Fruit fly (Drosophila melanogaster): Measurements from ENCODE around the gene CG15044.

The CG15044 gene

dm6 chrX:18504948-18505597 is 13.3 kb upstream of the CG15044 start, which contains the start of gene Wnt5:
TSS of gene Wnt5 (minus strand) at chrX:18505405.
- TF ChIP-seq tj (GFP tag; optimal IDR thresholded peaks at IDR 0.05) (no peak), cnc (optimal IDR thresholded peaks at IDR 0.05) (no peak), CG12768 (GFP tag; optimal IDR thresholded peaks at IDR 0.05) (no peak), pad (GFP tag; optimal IDR thresholded peaks at IDR 0.05) (peak; percentile 62)

- TF ChIP-seq CG11617 (GFP tag; optimal IDR thresholded peaks at IDR 0.05): no peak
- TF ChIP-seq CG7101 (tag; optimal IDR thresholded peaks at IDR 0.05): no peak
- TF ChIP-seq bab1 (GFP tag; optimal IDR thresholded peaks at IDR 0.05): peak; percentile 6
- TF ChIP-seq Clk (GFP tag; optimal IDR thresholded peaks at IDR 0.05): no peak
- no peak for TF ChIP-seq CG1620 (GFP tag; optimal IDR thresholded peaks at IDR 0.05)
- TF ChIP-seq tj (GFP tag; optimal IDR thresholded peaks at IDR 0.05): peak; percentile 83
- TF ChIP-seq pad (GFP tag; optimal IDR thresholded peaks at IDR 0.05): no peak
- TF ChIP-seq Mnt (GFP tag; optimal IDR thresholded peaks at IDR 0.05): peak; percentile 25
- no peak for TF ChIP-seq toe (GFP tag; optimal IDR thresholded peaks at IDR 0.05)
- no peak for TF ChIP-seq CG12768 (GFP tag; optimal IDR thresholded peaks at IDR 0.05)
- no peak for TF ChIP-seq cnc (optimal IDR thresholded peaks at IDR 0.05)
- TF ChIP-seq CG5204 (GFP tag; optimal IDR thresholded peaks at IDR 0.05): no peak
Measured at dm6 chrX:18499679-18500187, 7.9 kb upstream of the CG15044 start, which contains the start of the genes Pgant7 and Xrcc2. TSS of gene Pgant7 (minus strand) at chrX:18499986. TSS of gene Xrcc2 (plus strand) at chrX:18500127.

DNA sequence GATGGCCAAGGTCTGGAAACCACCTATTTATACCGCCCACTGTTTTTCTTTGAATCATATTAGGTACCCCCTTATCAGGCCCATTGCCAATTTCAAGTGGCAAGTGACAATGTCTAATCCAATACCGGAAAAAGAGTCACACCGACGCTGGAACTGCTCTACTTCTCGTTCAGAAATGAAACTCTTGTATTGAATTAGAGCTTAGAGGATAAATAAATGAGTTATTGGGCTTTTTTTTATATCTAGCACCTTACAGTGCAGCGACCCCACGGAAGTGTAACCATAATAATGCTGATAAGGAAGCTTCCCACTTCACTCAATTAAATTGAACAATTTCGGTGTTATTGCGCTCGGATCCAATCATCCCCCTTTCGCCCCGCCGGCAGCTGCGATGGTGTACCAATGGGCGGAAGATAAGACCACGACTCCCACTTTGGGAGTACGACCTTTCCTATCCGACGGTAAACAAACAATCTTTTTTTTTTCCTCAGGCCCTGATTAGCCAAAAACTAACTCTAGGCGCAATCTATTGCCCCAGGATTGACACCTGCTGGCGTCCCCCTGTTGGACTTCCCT is 2.4 kb upstream of the CG15044 start, which contains the start of gene CG15043:
Gene CG15043, minus strand, starts transcription at position 4 of the 576 bp plus-strand sequence.
- TF ChIP-seq CG12768 (GFP tag; optimal IDR thresholded peaks at IDR 0.05) (no peak), CG33017 (tag; optimal IDR thresholded peaks at IDR 0.05) (no peak), cic (GFP tag; optimal IDR thresholded peaks at IDR 0.05) (no peak), Crg-1 (GFP tag; optimal IDR thresholded peaks at IDR 0.05) (no peak), CG11617 (GFP tag; optimal IDR thresholded peaks at IDR 0.05) (no peak), ovo (GFP tag; optimal IDR thresholded peaks at IDR 0.05) (no peak), CG1620 (GFP tag; optimal IDR thresholded peaks at IDR 0.05) (no peak), toe (GFP tag; optimal IDR thresholded peaks at IDR 0.05) (no peak), Mnt (GFP tag; optimal IDR thresholded peaks at IDR 0.05) (no peak), CG7045 (GFP tag; optimal IDR thresholded peaks at IDR 0.05) (no peak), CG14711 (tag; optimal IDR thresholded peaks at IDR 0.05) (peak; percentile 48), tj (GFP tag; optimal IDR thresholded peaks at IDR 0.05) (no peak), CG7101 (tag; optimal IDR thresholded peaks at IDR 0.05) (peak; percentile 58), pad (GFP tag; optimal IDR thresholded peaks at IDR 0.05) (peak; percentile 28), Clk (GFP tag; optimal IDR thresholded peaks at IDR 0.05) (no peak), bab1 (GFP tag; optimal IDR thresholded peaks at IDR 0.05) (no peak), Hr96 (GFP tag; optimal IDR thresholded peaks at IDR 0.05) (no peak), CG5204 (GFP tag; optimal IDR thresholded peaks at IDR 0.05) (no peak), cnc (optimal IDR thresholded peaks at IDR 0.05) (no peak), kay (GFP tag; ENCODE audit: borderline replicate concordance) (no peak)

dm6 chrX:18489509-18489908 is 2.3 kb downstream of the CG15044 start, which contains the start of gene CG15046:
TSS of gene CG15046 (minus strand) at chrX:18489620.
- TF ChIP-seq CG33017 (tag; optimal IDR thresholded peaks at IDR 0.05) (no peak), kay (GFP tag; ENCODE audit: borderline replicate concordance) (no peak), cic (GFP tag; optimal IDR thresholded peaks at IDR 0.05) (no peak), Hr96 (GFP tag; optimal IDR thresholded peaks at IDR 0.05) (no peak), Crg-1 (GFP tag; optimal IDR thresholded peaks at IDR 0.05) (no peak), cnc (optimal IDR thresholded peaks at IDR 0.05) (no peak), Mnt (GFP tag; optimal IDR thresholded peaks at IDR 0.05) (no peak), ovo (GFP tag; optimal IDR thresholded peaks at IDR 0.05) (no peak), tj (GFP tag; optimal IDR thresholded peaks at IDR 0.05) (no peak), Clk (GFP tag; optimal IDR thresholded peaks at IDR 0.05) (no peak), toe (GFP tag; optimal IDR thresholded peaks at IDR 0.05) (no peak), bab1 (GFP tag; optimal IDR thresholded peaks at IDR 0.05) (no peak)

- TF ChIP-seq cic (GFP tag; optimal IDR thresholded peaks at IDR 0.05): peak; percentile 42
- TF ChIP-seq CG11617 (GFP tag; optimal IDR thresholded peaks at IDR 0.05): no peak
- TF ChIP-seq Mnt (GFP tag; optimal IDR thresholded peaks at IDR 0.05): peak; percentile 20
Measured at dm6 chrX:18486356-18487059, 5.3 kb downstream of the CG15044 start, which contains the start of gene psh. TSS of gene psh (minus strand) at chrX:18486921.

Data from whole organism, adult.